Worm (Caenorhabditis elegans): ENCODE measurements around the gene B0034.5.
"Not testable (repeated sequence)": the region's sequence is repeated elsewhere in the genome, so short reads cannot be mapped to it uniquely, and the experiment has no call there.

Gene B0034.5

DNA sequence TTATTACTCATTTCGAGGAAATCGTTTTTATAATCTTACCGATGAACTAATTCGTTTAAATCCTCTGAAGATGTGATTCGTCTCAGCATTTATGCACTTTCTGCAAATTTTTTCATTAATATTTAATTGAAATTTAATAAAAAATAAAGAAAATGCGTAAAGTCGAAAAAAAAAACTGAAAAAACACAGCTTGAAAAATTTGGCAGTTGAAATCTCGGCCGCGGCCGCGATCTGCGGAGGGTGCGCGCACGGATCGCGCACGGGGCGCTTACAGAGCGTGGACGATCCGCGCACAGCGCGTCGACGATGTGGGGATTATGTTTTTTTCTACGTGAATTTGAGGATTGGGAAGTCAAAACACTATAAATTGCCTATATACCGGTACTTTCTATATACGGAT, 34.1 kb upstream of the B0034.5 start, which contains the start of gene ZK84.4:
TSS of gene ZK84.4 (minus strand) at position 101 of the 400 bp plus-strand sequence.
- TF ChIP-seq flh-1 (GFP tag; optimal IDR thresholded peaks at IDR 0.05); ham-2 (GFP tag; optimal IDR thresholded peaks at IDR 0.05); mls-2 (tag; optimal IDR thresholded peaks at IDR 0.05): not testable (repeated sequence)

DNA sequence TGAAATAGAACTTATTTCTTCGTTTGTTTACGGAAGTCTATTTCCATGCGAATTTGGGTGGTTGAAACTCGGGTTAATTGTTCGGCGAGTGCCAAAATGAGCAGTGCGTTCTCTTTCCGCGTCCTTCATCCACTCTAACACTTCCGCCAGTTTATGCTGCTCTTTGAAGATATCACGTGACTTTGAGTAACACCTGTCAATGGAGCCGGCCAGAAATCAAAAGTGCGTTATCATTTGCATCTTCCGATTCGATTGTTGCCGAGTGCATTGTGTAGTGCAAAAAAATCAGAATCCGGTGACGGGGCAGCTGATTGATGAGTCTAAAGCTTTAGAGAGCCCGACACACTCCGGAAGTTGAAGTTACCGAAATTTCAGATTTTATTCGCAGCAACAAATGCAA, 26.2 kb upstream of the B0034.5 start:
- TF ChIP-seq hlh-1 (tag; optimal IDR thresholded peaks at IDR 0.05) (peak; percentile 51), elt-3 (tag; optimal IDR thresholded peaks at IDR 0.05) (no peak), ceh-39 (tag; optimal IDR thresholded peaks at IDR 0.05) (no peak), unc-62 (GFP tag; optimal IDR thresholded peaks at IDR 0.05) (peak; percentile 58)

DNA sequence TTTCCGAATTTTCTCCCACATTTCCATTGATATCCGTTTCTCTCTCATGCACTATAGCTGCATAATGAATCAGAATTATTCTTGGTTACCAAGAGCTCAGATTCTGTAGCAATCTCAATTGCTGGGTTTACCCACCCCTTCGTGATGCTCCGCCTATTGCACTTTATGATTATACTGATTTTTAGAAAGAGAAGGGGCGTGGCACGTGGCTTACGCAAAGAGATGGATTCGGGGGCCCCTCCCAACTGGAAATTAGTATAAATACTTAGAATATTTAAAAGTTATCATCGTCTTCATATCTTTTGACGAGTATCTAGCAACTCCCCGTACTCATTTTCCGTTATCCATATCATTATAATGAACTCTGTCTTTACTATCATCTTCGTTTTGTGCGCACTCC, 25.4 kb upstream of the B0034.5 start, which contains the start of gene ins-6:
TSS of gene ins-6 (plus strand) at position 301 of the 400 bp plus-strand sequence.
- TF ChIP-seq ceh-43 (GFP tag; optimal IDR thresholded peaks at IDR 0.05) (no peak), ceh-39 (tag; optimal IDR thresholded peaks at IDR 0.05) (no peak), nhr-12 (tag; optimal IDR thresholded peaks at IDR 0.05) (no peak), lin-32 (GFP tag; optimal IDR thresholded peaks at IDR 0.05) (no peak), unc-39 (tag; optimal IDR thresholded peaks at IDR 0.05) (no peak), nhr-76 (tag; optimal IDR thresholded peaks at IDR 0.05) (no peak), ces-1 (GFP tag; optimal IDR thresholded peaks at IDR 0.05) (no peak), pha-4 (tag; optimal IDR thresholded peaks at IDR 0.05) (no peak), sem-2 (GFP tag; optimal IDR thresholded peaks at IDR 0.05) (no peak), lsy-2 (tag; optimal IDR thresholded peaks at IDR 0.05) (no peak), M03D4.4 (tag; optimal IDR thresholded peaks at IDR 0.05) (no peak), elt-1 (tag; optimal IDR thresholded peaks at IDR 0.05; ENCODE audit: borderline replicate concordance, insufficient read depth) (no peak), tbx-8 (GFP tag; optimal IDR thresholded peaks at IDR 0.05) (no peak), blmp-1 (tag; optimal IDR thresholded peaks at IDR 0.05) (no peak), sptf-1 (tag; optimal IDR thresholded peaks at IDR 0.05) (no peak), ceh-83 (GFP tag; optimal IDR thresholded peaks at IDR 0.05) (no peak), zip-8 (tag; optimal IDR thresholded peaks at IDR 0.05) (no peak), ham-2 (GFP tag; optimal IDR thresholded peaks at IDR 0.05) (no peak), nhr-237 (tag; optimal IDR thresholded peaks at IDR 0.05) (no peak), nhr-28 (tag; optimal IDR thresholded peaks at IDR 0.05) (no peak)

DNA sequence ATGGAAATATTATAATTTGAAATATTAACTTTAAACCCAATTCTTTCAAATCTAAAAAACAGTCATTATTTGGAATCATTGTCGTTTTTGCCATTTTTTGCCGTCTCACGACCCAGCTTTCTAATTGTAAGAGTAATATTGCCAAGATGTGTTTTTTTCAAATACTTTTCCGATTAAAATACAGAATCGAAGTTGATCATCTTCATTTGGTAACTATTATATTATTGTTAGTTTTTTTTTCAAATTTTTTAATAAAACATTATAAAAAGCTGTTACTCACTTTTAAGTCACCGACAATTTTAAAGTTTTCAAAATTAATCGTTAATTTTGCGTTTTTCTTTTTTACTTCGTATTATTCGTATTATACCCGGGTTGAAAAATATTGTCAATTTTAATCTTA, 22.5 kb upstream of the B0034.5 start, which contains the start of gene ins-5:
TSS of gene ins-5 (plus strand) at position 301 of the 400 bp plus-strand sequence.
- no peak for TF ChIP-seq mab-5 (tag; optimal IDR thresholded peaks at IDR 0.05)
- TF ChIP-seq cnd-1 (tag; optimal IDR thresholded peaks at IDR 0.05) = no peak
- TF ChIP-seq unc-39 (tag; optimal IDR thresholded peaks at IDR 0.05) = no peak
- no peak for TF ChIP-seq snpc-4 (tag; optimal IDR thresholded peaks at IDR 0.05)
- no peak for TF ChIP-seq ham-2 (GFP tag; optimal IDR thresholded peaks at IDR 0.05)
- TF ChIP-seq lin-13 (tag; optimal IDR thresholded peaks at IDR 0.05) = no peak
- TF ChIP-seq M03D4.4 (tag; optimal IDR thresholded peaks at IDR 0.05) = no peak
- TF ChIP-seq sptf-1 (tag; optimal IDR thresholded peaks at IDR 0.05) = no peak
- no peak for TF ChIP-seq ceh-39 (tag; optimal IDR thresholded peaks at IDR 0.05)
- TF ChIP-seq nhr-237 (tag; optimal IDR thresholded peaks at IDR 0.05) = no peak
- no peak for TF ChIP-seq nhr-76 (tag; optimal IDR thresholded peaks at IDR 0.05)
- TF ChIP-seq blmp-1 (tag; optimal IDR thresholded peaks at IDR 0.05) = no peak
- no peak for TF ChIP-seq nhr-2 (tag; optimal IDR thresholded peaks at IDR 0.05)
- no peak for TF ChIP-seq mls-2 (tag; optimal IDR thresholded peaks at IDR 0.05)
- TF ChIP-seq unc-120 (tag; optimal IDR thresholded peaks at IDR 0.05; ENCODE audit: poor library complexity, severe bottlenecking) = no peak
- TF ChIP-seq nhr-28 (tag; optimal IDR thresholded peaks at IDR 0.05) = no peak
- no peak for TF ChIP-seq elt-1 (tag; optimal IDR thresholded peaks at IDR 0.05; ENCODE audit: borderline replicate concordance, insufficient read depth)

DNA sequence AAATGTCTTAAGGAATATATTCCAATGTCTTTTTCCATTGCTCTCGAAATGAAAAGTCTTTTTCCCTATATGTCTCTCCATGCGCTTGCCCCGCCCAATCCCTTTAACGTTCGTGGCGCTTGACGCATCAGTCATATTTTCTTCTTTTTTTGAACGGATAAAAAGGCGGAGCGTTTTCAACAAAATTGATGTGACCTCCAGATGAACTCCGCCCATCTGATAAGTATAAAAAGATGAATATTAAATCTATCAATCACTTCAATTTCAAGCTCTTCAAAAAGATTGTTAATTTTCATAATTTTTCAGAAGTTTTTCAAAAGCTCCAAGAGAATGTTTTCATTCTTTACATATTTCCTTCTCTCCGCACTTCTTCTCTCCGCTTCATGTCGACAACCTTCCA, 21.3 kb upstream of the B0034.5 start, which contains the start of gene ins-4:
TSS of gene ins-4 (plus strand) at position 301 of the 400 bp plus-strand sequence.
- no peak for TF ChIP-seq ceh-39 (tag; optimal IDR thresholded peaks at IDR 0.05)
- no peak for TF ChIP-seq elt-1 (tag; optimal IDR thresholded peaks at IDR 0.05; ENCODE audit: borderline replicate concordance, insufficient read depth)
- TF ChIP-seq ceh-83 (GFP tag; optimal IDR thresholded peaks at IDR 0.05) = no peak
- TF ChIP-seq mls-2 (tag; optimal IDR thresholded peaks at IDR 0.05) = no peak
- no peak for TF ChIP-seq unc-39 (tag; optimal IDR thresholded peaks at IDR 0.05)
- no peak for TF ChIP-seq hlh-1 (tag; optimal IDR thresholded peaks at IDR 0.05)
- TF ChIP-seq lsy-2 (tag; optimal IDR thresholded peaks at IDR 0.05) = no peak
- no peak for TF ChIP-seq bed-3 (GFP tag; optimal IDR thresholded peaks at IDR 0.05)
- no peak for TF ChIP-seq ham-2 (GFP tag; optimal IDR thresholded peaks at IDR 0.05)
- no peak for TF ChIP-seq lin-13 (tag; optimal IDR thresholded peaks at IDR 0.05)
- TF ChIP-seq elt-3 (tag; optimal IDR thresholded peaks at IDR 0.05) = no peak
- no peak for TF ChIP-seq lin-32 (GFP tag; optimal IDR thresholded peaks at IDR 0.05)
- no peak for TF ChIP-seq zip-8 (tag; optimal IDR thresholded peaks at IDR 0.05)
- TF ChIP-seq nhr-76 (tag; optimal IDR thresholded peaks at IDR 0.05) = no peak
